Worm (Caenorhabditis elegans): Measurements from ENCODE around the gene nlp-29.

DNA sequence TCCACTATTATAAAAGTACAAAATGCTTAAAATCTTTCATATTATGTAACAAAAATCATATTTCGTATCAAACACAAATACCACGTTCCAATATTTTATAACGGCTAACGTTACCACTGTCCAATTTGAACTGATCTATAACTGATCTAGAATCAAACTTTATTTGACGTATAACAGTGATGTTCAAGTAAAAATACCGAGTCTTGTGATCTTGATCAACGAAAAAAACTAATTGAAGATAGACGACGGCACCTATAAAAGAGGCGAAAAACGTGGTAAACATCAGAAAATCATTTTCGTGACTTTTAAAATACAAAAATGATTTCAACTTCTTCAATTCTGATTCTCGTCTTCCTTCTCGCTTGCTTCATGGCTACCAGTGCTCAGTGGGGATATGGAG is 3.4 kb downstream of the nlp-29 start, which contains the start of gene nlp-28:
- TF ChIP-seq unc-62 (GFP tag; optimal IDR thresholded peaks at IDR 0.05) (no peak), lin-39 (tag; optimal IDR thresholded peaks at IDR 0.05) (no peak), egl-27 (tag; optimal IDR thresholded peaks at IDR 0.05) (no peak), nhr-67 (tag; optimal IDR thresholded peaks at IDR 0.05) (no peak), ceh-16 (tag; optimal IDR thresholded peaks at IDR 0.05) (no peak), nhr-28 (tag; optimal IDR thresholded peaks at IDR 0.05) (no peak), elt-1 (tag; optimal IDR thresholded peaks at IDR 0.05) (no peak), pha-4 (tag; optimal IDR thresholded peaks at IDR 0.05) (no peak), nhr-77 (tag; optimal IDR thresholded peaks at IDR 0.05) (no peak), ceh-9 (tag; optimal IDR thresholded peaks at IDR 0.05) (no peak), zag-1 (tag; optimal IDR thresholded peaks at IDR 0.05) (no peak), ama-1 (optimal IDR thresholded peaks at IDR 0.05) (no peak)

All from whole organism, L3 larva.